Fruit fly (Drosophila melanogaster): ENCODE data around the gene croc.

Gene croc

DNA sequence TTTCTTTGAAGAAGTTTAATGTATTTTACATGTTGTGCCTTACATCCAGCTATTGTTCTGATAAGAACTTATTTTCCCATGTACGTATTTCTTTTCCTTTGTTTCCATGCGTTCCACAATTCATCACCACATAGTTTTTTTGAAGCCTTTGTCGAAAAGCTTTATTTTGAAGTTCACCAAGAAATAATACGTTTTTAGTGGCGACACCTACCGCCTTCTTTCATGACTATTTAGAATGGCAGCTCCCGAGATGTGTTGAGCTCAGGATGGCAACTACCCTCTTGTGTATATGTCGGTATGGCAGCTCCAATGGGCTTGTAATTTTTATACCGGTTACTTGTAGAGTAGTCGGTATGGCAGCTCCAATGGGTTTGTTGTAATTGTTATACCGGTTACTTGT is 7.6 kb upstream of the croc start (continued):
- TF ChIP-seq mam (GFP tag; optimal IDR thresholded peaks at IDR 0.05) (peak; percentile 19), CG7786 (GFP tag; optimal IDR thresholded peaks at IDR 0.05) (peak; percentile 10), CG15514 (GFP tag; optimal IDR thresholded peaks at IDR 0.05) (peak; percentile 46), pzg (GFP tag; optimal IDR thresholded peaks at IDR 0.05) (peak; percentile 68), CG14965 (GFP tag; optimal IDR thresholded peaks at IDR 0.05; ENCODE audit: borderline replicate concordance) (peak; percentile 30), Sry-δ (GFP tag; optimal IDR thresholded peaks at IDR 0.05) (peak; percentile 49), Atf-2 (GFP tag; optimal IDR thresholded peaks at IDR 0.05) (no peak), CG14710 (tag; optimal IDR thresholded peaks at IDR 0.05) (peak; percentile 69), Fer1 (GFP tag; optimal IDR thresholded peaks at IDR 0.05) (peak; percentile 53), Hr78 (GFP tag; optimal IDR thresholded peaks at IDR 0.05) (no peak), B-H2 (GFP tag; optimal IDR thresholded peaks at IDR 0.05) (peak; percentile 50), CG32532 (GFP tag; IDR thresholded peaks at IDR 0.05) (peak; percentile 56; the same call in 1 of the 2 replicates), amos (GFP tag; IDR thresholded peaks at IDR 0.05; ENCODE audit: partially characterized antibody) (peak; percentile 51), vfl (GFP tag; optimal IDR thresholded peaks at IDR 0.05) (peak; percentile 9), CG4282 (GFP tag; optimal IDR thresholded peaks at IDR 0.05) (no peak), CG10267 (tag; optimal IDR thresholded peaks at IDR 0.05) (peak; percentile 79), esg (GFP tag; conservative IDR thresholded peaks at IDR 0.05) (no peak), fu2 (GFP tag; optimal IDR thresholded peaks at IDR 0.05) (peak; percentile 19), jing (GFP tag; optimal IDR thresholded peaks at IDR 0.05) (no peak), CG4360 (GFP tag; IDR thresholded peaks at IDR 0.05) (no peak), CG13424 (tag; optimal IDR thresholded peaks at IDR 0.05) (peak; percentile 38), gsb-n (tag; optimal IDR thresholded peaks at IDR 0.05) (no peak), sug (tag; optimal IDR thresholded peaks at IDR 0.05) (peak; percentile 61), NfI (GFP tag; optimal IDR thresholded peaks at IDR 0.05) (peak; percentile 18), bab2 (GFP tag; optimal IDR thresholded peaks at IDR 0.05) (peak; percentile 17), MBD-R2 (GFP tag; IDR thresholded peaks at IDR 0.05) (peak; percentile 19; the same call in 1 of the 2 replicates), en (GFP tag; optimal IDR thresholded peaks at IDR 0.05) (no peak), jumu (GFP tag; optimal IDR thresholded peaks at IDR 0.05) (peak; percentile 38), rib (GFP tag; IDR thresholded peaks at IDR 0.05) (no peak), hbn (GFP tag; IDR thresholded peaks at IDR 0.05; ENCODE audit: partially characterized antibody) (no peak), CG1603 (tag; optimal IDR thresholded peaks at IDR 0.05) (peak; percentile 63), pita (GFP tag; optimal IDR thresholded peaks at IDR 0.05) (peak; percentile 94), CG8359 (GFP tag; optimal IDR thresholded peaks at IDR 0.05; ENCODE audit: borderline replicate concordance) (no peak), CG9797 (GFP tag; optimal IDR thresholded peaks at IDR 0.05) (peak; percentile 29), E2f2 (GFP tag; IDR thresholded peaks at IDR 0.05) (peak; percentile 43), CG7372 (GFP tag; IDR thresholded peaks at IDR 0.05) (no peak), CG17829 (tag; optimal IDR thresholded peaks at IDR 0.05) (peak; percentile 78), Trl (optimal IDR thresholded peaks at IDR 0.05) (no peak), Trl (GFP tag; optimal IDR thresholded peaks at IDR 0.05) (peak; percentile 9), CG12391 (tag; optimal IDR thresholded peaks at IDR 0.05) (peak; percentile 16), Myb (GFP tag; optimal IDR thresholded peaks at IDR 0.05) (peak; percentile 80), sc (optimal IDR thresholded peaks at IDR 0.05) (no peak), sc (GFP tag; optimal IDR thresholded peaks at IDR 0.05) (no peak), her (GFP tag; optimal IDR thresholded peaks at IDR 0.05) (peak; percentile 40), fru (optimal IDR thresholded peaks at IDR 0.05) (no peak), tin (GFP tag; optimal IDR thresholded peaks at IDR 0.05) (peak; percentile 31), CG30403 (GFP tag; optimal IDR thresholded peaks at IDR 0.05) (peak; percentile 27), dpn (GFP tag; optimal IDR thresholded peaks at IDR 0.05) (peak; percentile 16 to 46), zfh1 (GFP tag; IDR thresholded peaks at IDR 0.05) (no peak), CoRest (tag; optimal IDR thresholded peaks at IDR 0.05) (peak; percentile 38), E2f1 (GFP tag; IDR thresholded peaks at IDR 0.05) (no peak), HmgZ (tag; optimal IDR thresholded peaks at IDR 0.05) (peak; percentile 87)
